Fruit fly (Drosophila melanogaster): Measurements from ENCODE around the gene Dora.
A peak's percentile ranks its signal among the peaks of the same experiment; 100 is the strongest.

Gene Dora

dm6 chrX:18863748-18864482 is at the start of gene Dora, which contains the start of gene CG7326:
Gene Dora (plus strand): TSS chrX:18863950.
Gene CG7326 (minus strand): TSS chrX:18863776.
- TF ChIP-seq Ets98B (GFP tag; IDR thresholded peaks at IDR 0.05) (no peak), CG4496 (GFP tag; IDR thresholded peaks at IDR 0.05) (no peak), CG15710 (tag; optimal IDR thresholded peaks at IDR 0.05) (no peak), EcR (GFP tag; optimal IDR thresholded peaks at IDR 0.05) (peak; percentile 46), rn (GFP tag; IDR thresholded peaks at IDR 0.05) (no peak), CG13204 (GFP tag; optimal IDR thresholded peaks at IDR 0.05) (peak; percentile 20), CG9948 (tag; optimal IDR thresholded peaks at IDR 0.05) (no peak), gl (tag; optimal IDR thresholded peaks at IDR 0.05) (no peak)

dm6 chrX:18814373-18814772 is 49.4 kb upstream of the Dora start:
- no peak for TF ChIP-seq Snoo (tag; optimal IDR thresholded peaks at IDR 0.05)
- 0 out of 3 replicates have a peak, but pooled peaks have one; percentile 13 for TF ChIP-seq CG4496 (GFP tag; IDR thresholded peaks at IDR 0.05)
- TF ChIP-seq CG10348 (GFP tag; IDR thresholded peaks at IDR 0.05): no peak
- no peak for TF ChIP-seq Pif1A (GFP tag; optimal IDR thresholded peaks at IDR 0.05)
- no peak for TF ChIP-seq rn (GFP tag; IDR thresholded peaks at IDR 0.05)
- no peak for TF ChIP-seq CG8301 (tag; optimal IDR thresholded peaks at IDR 0.05)
- no peak for TF ChIP-seq CG13204 (GFP tag; optimal IDR thresholded peaks at IDR 0.05)

dm6 chrX:18814944-18815343 is 48.8 kb upstream of the Dora start:
- TF ChIP-seq rn (GFP tag; IDR thresholded peaks at IDR 0.05) (no peak), CG34367 (tag; optimal IDR thresholded peaks at IDR 0.05) (no peak), Snoo (tag; optimal IDR thresholded peaks at IDR 0.05) (no peak), CG8301 (tag; optimal IDR thresholded peaks at IDR 0.05) (no peak), CG15710 (tag; optimal IDR thresholded peaks at IDR 0.05) (no peak), fd96Ca (GFP tag; IDR thresholded peaks at IDR 0.05) (no peak), D1 (tag; optimal IDR thresholded peaks at IDR 0.05) (no peak), CG8159 (tag; optimal IDR thresholded peaks at IDR 0.05) (no peak), gl (tag; optimal IDR thresholded peaks at IDR 0.05) (no peak), CG32121 (GFP tag; IDR thresholded peaks at IDR 0.05) (no peak), CG12605 (GFP tag; IDR thresholded peaks at IDR 0.05) (no peak), CG14655 (GFP tag; optimal IDR thresholded peaks at IDR 0.05) (no peak), Ets98B (GFP tag; IDR thresholded peaks at IDR 0.05) (no peak), Pif1B (GFP tag; optimal IDR thresholded peaks at IDR 0.05) (no peak)

- no peak for TF ChIP-seq CG4496 (GFP tag; IDR thresholded peaks at IDR 0.05)
- TF ChIP-seq CG13204 (GFP tag; optimal IDR thresholded peaks at IDR 0.05): no peak
- no peak for TF ChIP-seq CG17806 (tag; optimal IDR thresholded peaks at IDR 0.05)
- no peak for TF ChIP-seq gl (tag; optimal IDR thresholded peaks at IDR 0.05)
- TF ChIP-seq Snoo (tag; optimal IDR thresholded peaks at IDR 0.05): no peak
- no peak for TF ChIP-seq Pif1A (GFP tag; optimal IDR thresholded peaks at IDR 0.05)
- no peak for TF ChIP-seq CG9948 (tag; optimal IDR thresholded peaks at IDR 0.05)
- no peak for TF ChIP-seq CG12605 (GFP tag; IDR thresholded peaks at IDR 0.05)
- no peak for TF ChIP-seq Pif1B (GFP tag; optimal IDR thresholded peaks at IDR 0.05)
- TF ChIP-seq EcR (GFP tag; optimal IDR thresholded peaks at IDR 0.05): no peak
Measured at dm6 chrX:18830396-18830795, 33.4 kb upstream of the Dora start, which contains the start of gene CG7101. Gene CG7101 (plus strand): TSS chrX:18830591.

- no peak for TF ChIP-seq EcR (GFP tag; optimal IDR thresholded peaks at IDR 0.05)
- TF ChIP-seq CG4496 (GFP tag; IDR thresholded peaks at IDR 0.05): peak; percentile 59; the same call in 1 of the 3 replicates
- peak; percentile 40; the same call in 1 of the 2 replicates for TF ChIP-seq CG12605 (GFP tag; IDR thresholded peaks at IDR 0.05)
- peak; percentile 42 for TF ChIP-seq Pif1B (GFP tag; optimal IDR thresholded peaks at IDR 0.05)
- no peak for TF ChIP-seq CG32121 (GFP tag; IDR thresholded peaks at IDR 0.05)
- TF ChIP-seq fd96Ca (GFP tag; IDR thresholded peaks at IDR 0.05): 0 out of 3 replicates have a peak, but pooled peaks have one; percentile 16
- TF ChIP-seq rn (GFP tag; IDR thresholded peaks at IDR 0.05): no peak
- TF ChIP-seq gl (tag; optimal IDR thresholded peaks at IDR 0.05): no peak
- no peak for TF ChIP-seq CG8159 (tag; optimal IDR thresholded peaks at IDR 0.05)
- no peak for TF ChIP-seq CG14655 (GFP tag; optimal IDR thresholded peaks at IDR 0.05)
- no peak for TF ChIP-seq Pif1A (GFP tag; optimal IDR thresholded peaks at IDR 0.05)
- no peak for TF ChIP-seq Snoo (tag; optimal IDR thresholded peaks at IDR 0.05)
- TF ChIP-seq CG13204 (GFP tag; optimal IDR thresholded peaks at IDR 0.05): peak; percentile 57
- TF ChIP-seq CG9948 (tag; optimal IDR thresholded peaks at IDR 0.05): no peak
- no peak for TF ChIP-seq CG15710 (tag; optimal IDR thresholded peaks at IDR 0.05)
- no peak for TF ChIP-seq CG8301 (tag; optimal IDR thresholded peaks at IDR 0.05)
- TF ChIP-seq Ets98B (GFP tag; IDR thresholded peaks at IDR 0.05): peak; percentile 51; the same call in 1 of the 2 replicates
- TF ChIP-seq CG34367 (tag; optimal IDR thresholded peaks at IDR 0.05): no peak
- TF ChIP-seq D1 (tag; optimal IDR thresholded peaks at IDR 0.05): no peak
- no peak for TF ChIP-seq CG10348 (GFP tag; IDR thresholded peaks at IDR 0.05)
- TF ChIP-seq CG17806 (tag; optimal IDR thresholded peaks at IDR 0.05): no peak
Measured at dm6 chrX:18832371-18832852, 31.3 kb upstream of the Dora start, which contains the start of gene Pvf1. Gene Pvf1 (plus strand): TSS chrX:18832682.

dm6 chrX:18834399-18834798 is 29.4 kb upstream of the Dora start:
- TF ChIP-seq CG9948 (tag; optimal IDR thresholded peaks at IDR 0.05) (no peak), rn (GFP tag; IDR thresholded peaks at IDR 0.05) (0 out of 2 replicates have a peak, but pooled peaks have one; percentile 19), EcR (GFP tag; optimal IDR thresholded peaks at IDR 0.05) (no peak), Pif1A (GFP tag; optimal IDR thresholded peaks at IDR 0.05) (peak; percentile 65), CG4496 (GFP tag; IDR thresholded peaks at IDR 0.05) (peak; percentile 65; the same call in 2 of the 3 replicates), Pif1B (GFP tag; optimal IDR thresholded peaks at IDR 0.05) (peak; percentile 47), CG34367 (tag; optimal IDR thresholded peaks at IDR 0.05) (no peak), Ets98B (GFP tag; IDR thresholded peaks at IDR 0.05) (peak; percentile 41; the same call in 1 of the 2 replicates), fd96Ca (GFP tag; IDR thresholded peaks at IDR 0.05) (0 out of 3 replicates have a peak, but pooled peaks have one; percentile 40), gl (tag; optimal IDR thresholded peaks at IDR 0.05) (no peak), CG13204 (GFP tag; optimal IDR thresholded peaks at IDR 0.05) (no peak), CG15710 (tag; optimal IDR thresholded peaks at IDR 0.05) (no peak), CG17806 (tag; optimal IDR thresholded peaks at IDR 0.05) (peak; percentile 60), CG32121 (GFP tag; IDR thresholded peaks at IDR 0.05) (0 out of 2 replicates have a peak, but pooled peaks have one; percentile 15), CG8159 (tag; optimal IDR thresholded peaks at IDR 0.05) (peak; percentile 70), CG8301 (tag; optimal IDR thresholded peaks at IDR 0.05) (no peak), CG14655 (GFP tag; optimal IDR thresholded peaks at IDR 0.05) (peak; percentile 23), Snoo (tag; optimal IDR thresholded peaks at IDR 0.05) (peak; percentile 71), D1 (tag; optimal IDR thresholded peaks at IDR 0.05) (no peak), CG12605 (GFP tag; IDR thresholded peaks at IDR 0.05) (no peak)

Data from whole organism, pupa.